Fruit fly (Drosophila melanogaster) whole organism, wandering third instar larva: Measurements from ENCODE around the gene GMF.

Source experiments
- CG32264 ChIP-seq: fragments of 200-800 bp; sonication (Bioruptor generic); optimal IDR thresholded peaks from 2 replicates; lab custom pipeline; 2016; ENCODE audit warnings: missing biosample characterization, missing genetic modification characterization
- CG9705 ChIP-seq: fragments of 200-800 bp; sonication (Bioruptor generic); optimal IDR thresholded peaks from 2 replicates; lab custom pipeline; 2018; ENCODE audit warnings: missing biosample characterization, mild to moderate bottlenecking, missing genetic modification characterization
- Dfd ChIP-seq: fragments of >200 bp; optimal IDR thresholded peaks from 2 replicates; lab custom pipeline; 2017; ENCODE audit warnings: missing biosample characterization, missing genetic modification characterization
- Dif ChIP-seq: fragments of 200-275, 200-300 bp; sonication (Bioruptor generic); optimal IDR thresholded peaks from 2 replicates; lab custom pipeline; 2018; ENCODE audit warnings: missing biosample characterization, missing genetic modification characterization; ENCODE audit not compliant: partially characterized antibody
- GATAd ChIP-seq: sonication (Bioruptor generic); optimal IDR thresholded peaks from 2 replicates; lab custom pipeline; 2016; ENCODE audit warnings: missing biosample characterization, missing genetic modification characterization
- HLH106 ChIP-seq: fragments of 200-800 bp; optimal IDR thresholded peaks from 3 replicates; lab custom pipeline; 2019; ENCODE audit warnings: missing biosample characterization, mild to moderate bottlenecking, missing genetic modification characterization, moderate library complexity
- Hnf4 ChIP-seq: fragments of 200-800 bp; sonication (Bioruptor generic); optimal IDR thresholded peaks from 2 replicates; lab custom pipeline; 2016; ENCODE audit warnings: missing biosample characterization, mild to moderate bottlenecking, missing genetic modification characterization
- Hr78 ChIP-seq: fragments of >200 bp; optimal IDR thresholded peaks from 2 replicates; lab custom pipeline; 2017; ENCODE audit warnings: missing biosample characterization, missing genetic modification characterization
- Hr83 ChIP-seq: fragments of 200-300 bp; sonication (Bioruptor generic); optimal IDR thresholded peaks from 2 replicates; lab custom pipeline; 2016; ENCODE audit warnings: missing biosample characterization, mild to moderate bottlenecking, missing genetic modification characterization, moderate library complexity; ENCODE audit not compliant: poor library complexity, severe bottlenecking
- Jra ChIP-seq: sonication (Bioruptor generic); optimal IDR thresholded peaks from 2 replicates; lab custom pipeline; 2016; ENCODE audit warnings: missing biosample characterization, missing genetic modification characterization
- Mio ChIP-seq: sonication (Bioruptor generic); optimal IDR thresholded peaks from 2 replicates; lab custom pipeline; 2016; ENCODE audit warnings: missing biosample characterization, missing genetic modification characterization
- Myc ChIP-seq: fragments of >200 bp; optimal IDR thresholded peaks from 2 replicates; lab custom pipeline; 2017
- N ChIP-seq: fragments of >200 bp; optimal IDR thresholded peaks from 2 replicates; lab custom pipeline; 2018; ENCODE audit warnings: missing biosample characterization, missing external identifiers, missing genetic modification characterization
- OdsH ChIP-seq: fragments of 200-800 bp; sonication (Bioruptor generic); optimal IDR thresholded peaks from 2 replicates; lab custom pipeline; 2016; ENCODE audit warnings: missing biosample characterization, mild to moderate bottlenecking, missing genetic modification characterization
- Rel ChIP-seq, 2 experiments: fragments of 200-800 bp; sonication (Bioruptor generic) in 1 of 2; optimal IDR thresholded peaks; 2 replicates in 1 of 2; 3 replicates in 1 of 2; lab custom pipeline; 2016 to 2019; ENCODE audit warnings: mild to moderate bottlenecking in 2 of 2, missing biosample characterization in 2 of 2, missing genetic modification characterization in 2 of 2, moderate library complexity in 1 of 2
- Sp1 ChIP-seq: fragments of 200-800 bp; sonication (Bioruptor generic); optimal IDR thresholded peaks from 3 replicates; lab custom pipeline; 2019; ENCODE audit warnings: missing biosample characterization, mild to moderate bottlenecking, missing genetic modification characterization, moderate library complexity
- Vsx2 ChIP-seq: fragments of 200-300, 225-300 bp; sonication (Bioruptor generic); optimal IDR thresholded peaks from 2 replicates; lab custom pipeline; 2018; ENCODE audit warnings: missing biosample characterization, missing genetic modification characterization; ENCODE audit not compliant: partially characterized antibody
- brk ChIP-seq: fragments of 200-800 bp; sonication (Bioruptor generic); optimal IDR thresholded peaks from 2 replicates; lab custom pipeline; 2016; ENCODE audit warnings: missing biosample characterization, mild to moderate bottlenecking, missing genetic modification characterization
- dmrt93B ChIP-seq: fragments of 200-800 bp; sonication (Bioruptor generic); optimal IDR thresholded peaks from 2 replicates; lab custom pipeline; 2018; ENCODE audit warnings: missing biosample characterization, mild to moderate bottlenecking, missing genetic modification characterization
- dsf ChIP-seq: sonication (Bioruptor generic); optimal IDR thresholded peaks from 2 replicates; lab custom pipeline; 2016; ENCODE audit warnings: missing biosample characterization, missing genetic modification characterization, borderline replicate concordance
- ey ChIP-seq: fragments of 200-800 bp; sonication (Bioruptor generic); optimal IDR thresholded peaks from 2 replicates; lab custom pipeline; 2016; ENCODE audit warnings: missing biosample characterization, missing genetic modification characterization
- foxo ChIP-seq, 2 experiments: fragments of 200-800 bp; sonication (Bioruptor generic); optimal IDR thresholded peaks; 2 replicates in 1 of 2; 3 replicates in 1 of 2; lab custom pipeline; 2016 to 2017; ENCODE audit warnings: missing biosample characterization in 2 of 2, missing genetic modification characterization in 2 of 2
- fru ChIP-seq: fragments of 200-800 bp; sonication (Bioruptor generic); optimal IDR thresholded peaks from 3 replicates; lab custom pipeline; 2016; ENCODE audit warnings: missing biosample characterization, mild to moderate bottlenecking, missing genetic modification characterization
- h ChIP-seq: fragments of 200-800 bp; sonication (Bioruptor generic); optimal IDR thresholded peaks from 3 replicates; lab custom pipeline; 2016; ENCODE audit warnings: missing biosample characterization, mild to moderate bottlenecking, missing genetic modification characterization
- jim ChIP-seq: fragments of 175-275, 200-325 bp; sonication (Bioruptor generic); optimal IDR thresholded peaks from 2 replicates; lab custom pipeline; 2016; ENCODE audit warnings: missing biosample characterization, mild to moderate bottlenecking, missing genetic modification characterization
- lola ChIP-seq: fragments of >200 bp; optimal IDR thresholded peaks from 2 replicates; lab custom pipeline; 2017; ENCODE audit warnings: missing biosample characterization, missing genetic modification characterization
- pan ChIP-seq: fragments of >200 bp; optimal IDR thresholded peaks from 2 replicates; lab custom pipeline; 2017
- psq ChIP-seq: fragments of 200-800 bp; sonication (Bioruptor generic); optimal IDR thresholded peaks from 3 replicates; lab custom pipeline; 2017; ENCODE audit warnings: missing biosample characterization, mild to moderate bottlenecking, missing genetic modification characterization, moderate library complexity
- rgr ChIP-seq: fragments of 200-800 bp; sonication (Bioruptor generic); optimal IDR thresholded peaks from 3 replicates; lab custom pipeline; 2016; ENCODE audit warnings: missing biosample characterization, mild to moderate bottlenecking, missing genetic modification characterization
- sage ChIP-seq: fragments of 200-800 bp; sonication (Bioruptor generic); optimal IDR thresholded peaks from 2 replicates; lab custom pipeline; 2016; ENCODE audit warnings: missing biosample characterization, mild to moderate bottlenecking, missing genetic modification characterization
- sv ChIP-seq: fragments of 200-800 bp; sonication (Bioruptor generic); optimal IDR thresholded peaks from 3 replicates; lab custom pipeline; 2016; ENCODE audit warnings: missing biosample characterization, missing genetic modification characterization
- tai ChIP-seq: sonication (Bioruptor generic); optimal IDR thresholded peaks from 2 replicates; lab custom pipeline; 2016; ENCODE audit warnings: missing biosample characterization, missing genetic modification characterization
- usp ChIP-seq: fragments of >200 bp; optimal IDR thresholded peaks from 2 replicates; lab custom pipeline; 2017; ENCODE audit warnings: missing biosample characterization, missing genetic modification characterization
- woc ChIP-seq: sonication (Bioruptor generic); optimal IDR thresholded peaks from 2 replicates; lab custom pipeline; 2016; ENCODE audit warnings: missing biosample characterization, mild to moderate bottlenecking, missing genetic modification characterization

Gene GMF

DNA sequence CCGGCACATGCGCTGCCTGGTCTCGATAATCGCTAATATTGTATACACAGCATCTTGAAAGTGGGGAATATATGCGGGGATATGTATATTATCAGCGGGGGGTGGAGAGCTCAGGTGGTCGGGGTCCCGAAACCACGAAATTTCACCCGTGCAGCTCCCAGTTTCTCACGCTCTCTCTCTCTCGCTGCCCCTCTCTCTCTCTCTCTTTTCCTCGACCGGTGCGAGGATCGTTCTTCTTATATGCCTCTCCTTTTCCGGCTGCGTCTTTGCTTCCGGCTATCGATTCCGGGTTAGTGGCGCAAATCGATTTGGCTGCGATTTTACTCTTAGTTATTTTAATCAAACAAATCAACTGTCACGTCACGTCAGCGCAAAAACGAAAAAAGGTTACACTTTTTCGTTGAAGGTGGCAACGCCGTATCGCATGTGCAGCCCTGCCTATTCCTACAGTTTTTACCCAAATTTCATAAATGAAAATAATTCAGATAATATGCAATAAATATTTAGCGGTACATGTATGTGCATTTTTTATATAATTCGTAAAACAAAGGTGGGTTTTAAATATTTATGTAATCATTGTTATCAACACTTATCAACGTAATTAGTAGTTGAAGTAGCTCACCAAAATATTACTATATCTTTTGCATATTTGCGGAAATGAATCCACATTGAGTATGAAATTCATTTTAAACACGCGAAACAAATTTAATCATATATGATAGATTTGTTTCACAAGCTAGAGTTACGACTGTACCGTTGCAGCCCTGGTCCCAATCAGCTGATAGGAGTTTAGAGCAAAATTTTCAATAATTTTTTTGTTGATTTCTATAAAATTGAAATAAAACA is 3.1 kb downstream of the GMF start, which contains the start of the genes heix and CG17328:
Gene heix (minus strand): TSS at position 393 of the 846 bp plus-strand sequence.
Gene CG17328 (plus strand): TSS at position 478 of the 846 bp plus-strand sequence.
- TF ChIP-seq Dfd (GFP tag; lab: Kevin White, UChicago) (no peak), GATAd (no peak), h (GFP tag; lab: Kevin White, UChicago) (no peak), tai (no peak), dsf (GFP tag; lab: Kevin White, UChicago) (peak; percentile 31), fru (GFP tag; lab: Kevin White, UChicago) (no peak), brk (GFP tag; lab: Kevin White, UChicago) (no peak), Hnf4 (GFP tag; lab: Kevin White, UChicago) (peak; percentile 67), foxo (GFP tag; optimal IDR thresholded peaks at IDR 0.05; lab: Kevin White, UChicago) (peak in 1 of 2 experiments; percentile 81), psq (GFP tag; lab: Kevin White, UChicago) (peak; percentile 59), Rel (GFP tag; optimal IDR thresholded peaks at IDR 0.05; lab: Kevin White, UChicago) (no peak), Rel (tag; optimal IDR thresholded peaks at IDR 0.05; lab: Kevin White, UChicago) (peak; percentile 19), Jra (peak; percentile 20), pan (lab: Kevin White, UChicago) (no peak), Dif (GFP tag; lab: Kevin White, UChicago) (peak; percentile 6), Sp1 (GFP tag; lab: Kevin White, UChicago) (peak; percentile 74), CG9705 (GFP tag; lab: Kevin White, UChicago) (peak; percentile 69), usp (no peak), lola (no peak), OdsH (GFP tag; lab: Kevin White, UChicago) (peak; percentile 66), dmrt93B (GFP tag; lab: Kevin White, UChicago) (no peak), N (GFP tag; lab: Kevin White, UChicago) (no peak), sv (GFP tag; lab: Kevin White, UChicago) (peak; percentile 66), jim (no peak), woc (GFP tag; lab: Kevin White, UChicago) (peak; percentile 83), rgr (GFP tag; lab: Kevin White, UChicago) (peak; percentile 74), Hr78 (GFP tag; lab: Kevin White, UChicago) (no peak), HLH106 (tag; lab: Kevin White, UChicago) (peak; percentile 81), Myc (lab: Kevin White, UChicago) (no peak), ey (GFP tag; lab: Kevin White, UChicago) (peak; percentile 66), Vsx2 (GFP tag; lab: Kevin White, UChicago) (no peak), Mio (GFP tag; lab: Kevin White, UChicago) (no peak), Hr83 (GFP tag; lab: Kevin White, UChicago) (no peak), sage (GFP tag; lab: Kevin White, UChicago) (no peak)
- TF ChIP-seq, all 38 proteins: peak for 15

- no peak for TF ChIP-seq GATAd
- no peak for TF ChIP-seq CG32264 (GFP tag; lab: Kevin White, UChicago)
- no peak for TF ChIP-seq dmrt93B (GFP tag; lab: Kevin White, UChicago)
- no peak for TF ChIP-seq CG9705 (GFP tag; lab: Kevin White, UChicago)
- TF ChIP-seq Hr78 (GFP tag; lab: Kevin White, UChicago): no peak
- no peak for TF ChIP-seq ey (GFP tag; lab: Kevin White, UChicago)
- TF ChIP-seq OdsH (GFP tag; lab: Kevin White, UChicago): no peak
- TF ChIP-seq dsf (GFP tag; lab: Kevin White, UChicago): no peak
- TF ChIP-seq pan (lab: Kevin White, UChicago): no peak
- no peak for TF ChIP-seq foxo (GFP tag; optimal IDR thresholded peaks at IDR 0.05; lab: Kevin White, UChicago)
- no peak for TF ChIP-seq Vsx2 (GFP tag; lab: Kevin White, UChicago)
- TF ChIP-seq, all 38 proteins: peak for 0
Measured at dm6 chr2L:16293703-16294233, 9.0 kb downstream of the GMF start, which contains the start of gene Cyp303a1. Gene Cyp303a1, plus strand, starts transcription at chr2L:16294183.
